Fruit fly (Drosophila melanogaster) whole organism, wandering third instar larva: Measurements from ENCODE around the gene TSG101.
A peak's percentile ranks its signal among the peaks of the same experiment; 100 is the strongest.

Experiments used
- Abd-B ChIP-seq: fragments of >200 bp; optimal IDR thresholded peaks from 2 replicates; lab custom pipeline; 2017; ENCODE audit warnings: missing biosample characterization, missing genetic modification characterization
- CG9705 ChIP-seq: fragments of 200-800 bp; sonication (Bioruptor generic); optimal IDR thresholded peaks from 2 replicates; lab custom pipeline; 2018; ENCODE audit warnings: missing biosample characterization, mild to moderate bottlenecking, missing genetic modification characterization
- CrebA ChIP-seq: fragments of 200-800 bp; sonication (Bioruptor generic); optimal IDR thresholded peaks from 2 replicates; lab custom pipeline; 2016; ENCODE audit warnings: missing biosample characterization, mild to moderate bottlenecking, missing genetic modification characterization, borderline replicate concordance
- Dfd ChIP-seq: fragments of >200 bp; optimal IDR thresholded peaks from 2 replicates; lab custom pipeline; 2017; ENCODE audit warnings: missing biosample characterization, missing genetic modification characterization
- Dif ChIP-seq: fragments of 200-275, 200-300 bp; sonication (Bioruptor generic); optimal IDR thresholded peaks from 2 replicates; lab custom pipeline; 2018; ENCODE audit warnings: missing biosample characterization, missing genetic modification characterization; ENCODE audit not compliant: partially characterized antibody
- GATAd ChIP-seq: sonication (Bioruptor generic); optimal IDR thresholded peaks from 2 replicates; lab custom pipeline; 2016; ENCODE audit warnings: missing biosample characterization, missing genetic modification characterization
- HLH106 ChIP-seq: fragments of 200-800 bp; optimal IDR thresholded peaks from 3 replicates; lab custom pipeline; 2019; ENCODE audit warnings: missing biosample characterization, mild to moderate bottlenecking, missing genetic modification characterization, moderate library complexity
- Hnf4 ChIP-seq: fragments of 200-800 bp; sonication (Bioruptor generic); optimal IDR thresholded peaks from 2 replicates; lab custom pipeline; 2016; ENCODE audit warnings: missing biosample characterization, mild to moderate bottlenecking, missing genetic modification characterization
- Jra ChIP-seq: sonication (Bioruptor generic); optimal IDR thresholded peaks from 2 replicates; lab custom pipeline; 2016; ENCODE audit warnings: missing biosample characterization, missing genetic modification characterization
- Mio ChIP-seq: sonication (Bioruptor generic); optimal IDR thresholded peaks from 2 replicates; lab custom pipeline; 2016; ENCODE audit warnings: missing biosample characterization, missing genetic modification characterization
- N ChIP-seq: fragments of >200 bp; optimal IDR thresholded peaks from 2 replicates; lab custom pipeline; 2018; ENCODE audit warnings: missing biosample characterization, missing external identifiers, missing genetic modification characterization
- OdsH ChIP-seq: fragments of 200-800 bp; sonication (Bioruptor generic); optimal IDR thresholded peaks from 2 replicates; lab custom pipeline; 2016; ENCODE audit warnings: missing biosample characterization, mild to moderate bottlenecking, missing genetic modification characterization
- Rel ChIP-seq, 2 experiments: fragments of 200-800 bp; sonication (Bioruptor generic) in 1 of 2; optimal IDR thresholded peaks; 2 replicates in 1 of 2; 3 replicates in 1 of 2; lab custom pipeline; 2016 to 2019; ENCODE audit warnings: mild to moderate bottlenecking in 2 of 2, missing biosample characterization in 2 of 2, missing genetic modification characterization in 2 of 2, moderate library complexity in 1 of 2
- Sp1 ChIP-seq: fragments of 200-800 bp; sonication (Bioruptor generic); optimal IDR thresholded peaks from 3 replicates; lab custom pipeline; 2019; ENCODE audit warnings: missing biosample characterization, mild to moderate bottlenecking, missing genetic modification characterization, moderate library complexity
- Vsx2 ChIP-seq: fragments of 200-300, 225-300 bp; sonication (Bioruptor generic); optimal IDR thresholded peaks from 2 replicates; lab custom pipeline; 2018; ENCODE audit warnings: missing biosample characterization, missing genetic modification characterization; ENCODE audit not compliant: partially characterized antibody
- br ChIP-seq: fragments of 200-800 bp; sonication (Bioruptor generic); optimal IDR thresholded peaks from 2 replicates; lab custom pipeline; 2016; ENCODE audit warnings: missing biosample characterization, missing genetic modification characterization
- brk ChIP-seq: fragments of 200-800 bp; sonication (Bioruptor generic); optimal IDR thresholded peaks from 2 replicates; lab custom pipeline; 2016; ENCODE audit warnings: missing biosample characterization, mild to moderate bottlenecking, missing genetic modification characterization
- dl ChIP-seq, 2 experiments: fragments of 175-275, 200-275 bp in 1 of 2; fragments of 200-275 bp in 1 of 2; sonication (Bioruptor generic); optimal IDR thresholded peaks; lab custom pipeline; 2018; ENCODE audit warnings: mild to moderate bottlenecking in 2 of 2, missing biosample characterization in 2 of 2, missing genetic modification characterization in 2 of 2, moderate library complexity in 2 of 2; ENCODE audit not compliant: partially characterized antibody in 2 of 2, insufficient read depth in 1 of 2
- dsf ChIP-seq: sonication (Bioruptor generic); optimal IDR thresholded peaks from 2 replicates; lab custom pipeline; 2016; ENCODE audit warnings: missing biosample characterization, missing genetic modification characterization, borderline replicate concordance
- ey ChIP-seq: fragments of 200-800 bp; sonication (Bioruptor generic); optimal IDR thresholded peaks from 2 replicates; lab custom pipeline; 2016; ENCODE audit warnings: missing biosample characterization, missing genetic modification characterization
- foxo ChIP-seq, 2 experiments: fragments of 200-800 bp; sonication (Bioruptor generic); optimal IDR thresholded peaks; 2 replicates in 1 of 2; 3 replicates in 1 of 2; lab custom pipeline; 2016 to 2017; ENCODE audit warnings: missing biosample characterization in 2 of 2, missing genetic modification characterization in 2 of 2
- fru ChIP-seq: fragments of 200-800 bp; sonication (Bioruptor generic); optimal IDR thresholded peaks from 3 replicates; lab custom pipeline; 2016; ENCODE audit warnings: missing biosample characterization, mild to moderate bottlenecking, missing genetic modification characterization
- h ChIP-seq: fragments of 200-800 bp; sonication (Bioruptor generic); optimal IDR thresholded peaks from 3 replicates; lab custom pipeline; 2016; ENCODE audit warnings: missing biosample characterization, mild to moderate bottlenecking, missing genetic modification characterization
- jim ChIP-seq: fragments of 175-275, 200-325 bp; sonication (Bioruptor generic); optimal IDR thresholded peaks from 2 replicates; lab custom pipeline; 2016; ENCODE audit warnings: missing biosample characterization, mild to moderate bottlenecking, missing genetic modification characterization
- lola ChIP-seq: fragments of >200 bp; optimal IDR thresholded peaks from 2 replicates; lab custom pipeline; 2017; ENCODE audit warnings: missing biosample characterization, missing genetic modification characterization
- pan ChIP-seq: fragments of >200 bp; optimal IDR thresholded peaks from 2 replicates; lab custom pipeline; 2017
- psq ChIP-seq: fragments of 200-800 bp; sonication (Bioruptor generic); optimal IDR thresholded peaks from 3 replicates; lab custom pipeline; 2017; ENCODE audit warnings: missing biosample characterization, mild to moderate bottlenecking, missing genetic modification characterization, moderate library complexity
- rgr ChIP-seq: fragments of 200-800 bp; sonication (Bioruptor generic); optimal IDR thresholded peaks from 3 replicates; lab custom pipeline; 2016; ENCODE audit warnings: missing biosample characterization, mild to moderate bottlenecking, missing genetic modification characterization
- sage ChIP-seq: fragments of 200-800 bp; sonication (Bioruptor generic); optimal IDR thresholded peaks from 2 replicates; lab custom pipeline; 2016; ENCODE audit warnings: missing biosample characterization, mild to moderate bottlenecking, missing genetic modification characterization
- sv ChIP-seq: fragments of 200-800 bp; sonication (Bioruptor generic); optimal IDR thresholded peaks from 3 replicates; lab custom pipeline; 2016; ENCODE audit warnings: missing biosample characterization, missing genetic modification characterization
- tai ChIP-seq: sonication (Bioruptor generic); optimal IDR thresholded peaks from 2 replicates; lab custom pipeline; 2016; ENCODE audit warnings: missing biosample characterization, missing genetic modification characterization
- usp ChIP-seq: fragments of >200 bp; optimal IDR thresholded peaks from 2 replicates; lab custom pipeline; 2017; ENCODE audit warnings: missing biosample characterization, missing genetic modification characterization
- woc ChIP-seq: sonication (Bioruptor generic); optimal IDR thresholded peaks from 2 replicates; lab custom pipeline; 2016; ENCODE audit warnings: missing biosample characterization, mild to moderate bottlenecking, missing genetic modification characterization

The TSG101 gene

DNA sequence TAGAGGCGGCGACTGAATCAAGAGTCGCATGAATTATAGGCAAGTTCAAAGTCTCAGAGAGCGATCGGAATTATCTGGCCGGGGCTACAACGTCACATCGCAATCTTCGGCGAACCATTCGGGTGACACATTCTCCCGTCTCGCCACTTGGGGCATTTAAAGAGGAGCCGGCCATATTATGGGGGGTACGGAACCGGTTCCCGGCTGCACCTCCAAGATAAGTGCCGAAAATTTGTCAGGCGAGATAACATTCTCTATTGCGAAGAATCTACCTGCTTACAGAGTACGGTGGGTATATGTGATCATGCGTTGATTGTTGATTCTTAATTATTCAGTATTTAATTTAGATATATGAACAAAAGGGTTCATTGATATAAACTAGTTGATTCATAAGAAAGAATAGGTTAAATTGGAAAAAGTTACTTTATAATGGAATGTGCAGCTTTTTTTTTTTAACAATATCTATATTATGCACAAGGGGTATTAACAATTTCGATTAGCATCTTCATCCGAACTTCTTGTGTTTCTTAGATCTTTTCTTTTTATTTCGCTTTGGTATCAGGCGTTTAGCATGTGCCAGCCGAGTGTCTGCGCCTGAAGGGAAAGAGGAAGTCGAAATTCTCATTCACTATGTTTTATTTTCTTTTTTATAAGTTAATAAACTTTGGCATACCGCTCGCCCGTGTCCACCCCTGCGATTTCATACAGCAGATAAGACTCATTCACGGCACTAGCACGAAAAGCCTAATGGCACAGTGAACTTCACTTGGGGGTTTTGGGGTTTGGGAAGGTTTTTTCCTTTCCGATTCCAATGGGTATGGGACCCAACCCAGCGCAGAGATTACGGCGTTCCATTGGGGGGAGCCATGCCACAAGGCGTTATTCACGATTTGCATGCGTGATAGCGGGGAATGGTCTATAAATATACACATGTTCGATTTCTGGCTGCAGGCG is 40.3 kb upstream of the TSG101 start:
- TF ChIP-seq Hnf4 (GFP tag; lab: Kevin White, UChicago), result peak; percentile 62
- no peak for TF ChIP-seq lola (GFP tag; lab: Kevin White, UChicago)
- TF ChIP-seq Abd-B (GFP tag; lab: Kevin White, UChicago), result no peak
- TF ChIP-seq ey (GFP tag; lab: Kevin White, UChicago), result peak; percentile 83
- no peak for TF ChIP-seq GATAd (GFP tag; lab: Kevin White, UChicago)
- peak; percentile 62 for TF ChIP-seq Rel (GFP tag; optimal IDR thresholded peaks at IDR 0.05; lab: Kevin White, UChicago)
- TF ChIP-seq Rel (tag; optimal IDR thresholded peaks at IDR 0.05; lab: Kevin White, UChicago), result peak; percentile 99
- TF ChIP-seq foxo (GFP tag; optimal IDR thresholded peaks at IDR 0.05; lab: Kevin White, UChicago), result peak; percentile 38 to 69
- TF ChIP-seq Mio (GFP tag; lab: Kevin White, UChicago), result peak; percentile 44
- TF ChIP-seq sage, result peak; percentile 41
- TF ChIP-seq woc (GFP tag; lab: Kevin White, UChicago), result peak; percentile 63
- no peak for TF ChIP-seq N (GFP tag; lab: Kevin White, UChicago)
- TF ChIP-seq br (GFP tag; lab: Kevin White, UChicago), result peak; percentile 48
- peak; percentile 21 for TF ChIP-seq tai
- peak; percentile 82 for TF ChIP-seq fru (GFP tag; lab: Kevin White, UChicago)
- TF ChIP-seq brk (GFP tag; lab: Kevin White, UChicago), result peak; percentile 62
- peak; percentile 27 for TF ChIP-seq Dif (GFP tag; lab: Kevin White, UChicago)
- TF ChIP-seq HLH106 (tag; lab: Kevin White, UChicago), result no peak
- TF ChIP-seq pan (lab: Kevin White, UChicago), result no peak
- TF ChIP-seq sv (GFP tag; lab: Kevin White, UChicago), result peak; percentile 35
- peak; percentile 83 for TF ChIP-seq h (GFP tag; lab: Kevin White, UChicago)
- no peak for TF ChIP-seq Jra (GFP tag; lab: Kevin White, UChicago)
- peak; percentile 3 for TF ChIP-seq dsf (GFP tag; lab: Kevin White, UChicago)
- peak; percentile 85 for TF ChIP-seq rgr (GFP tag; lab: Kevin White, UChicago)
- TF ChIP-seq OdsH, result peak; percentile 86
- TF ChIP-seq Vsx2 (GFP tag; lab: Kevin White, UChicago), result peak; percentile 45
- TF ChIP-seq CG9705 (GFP tag; lab: Kevin White, UChicago), result no peak
- TF ChIP-seq CrebA (GFP tag; lab: Kevin White, UChicago), result peak; percentile 16
- TF ChIP-seq dl (GFP tag; optimal IDR thresholded peaks at IDR 0.05; lab: Kevin White, UChicago; ENCODE audit: insufficient read depth in 1 of 2, partially characterized antibody in 2 of 2), result peak; percentile 38 to 54
- peak; percentile 50 for TF ChIP-seq jim (GFP tag; lab: Kevin White, UChicago)
- TF ChIP-seq psq (GFP tag; lab: Kevin White, UChicago), result peak; percentile 81
- peak; percentile 10 for TF ChIP-seq Dfd
- TF ChIP-seq usp (GFP tag; lab: Kevin White, UChicago), result no peak
- TF ChIP-seq Sp1 (GFP tag; lab: Kevin White, UChicago), result peak; percentile 67

DNA sequence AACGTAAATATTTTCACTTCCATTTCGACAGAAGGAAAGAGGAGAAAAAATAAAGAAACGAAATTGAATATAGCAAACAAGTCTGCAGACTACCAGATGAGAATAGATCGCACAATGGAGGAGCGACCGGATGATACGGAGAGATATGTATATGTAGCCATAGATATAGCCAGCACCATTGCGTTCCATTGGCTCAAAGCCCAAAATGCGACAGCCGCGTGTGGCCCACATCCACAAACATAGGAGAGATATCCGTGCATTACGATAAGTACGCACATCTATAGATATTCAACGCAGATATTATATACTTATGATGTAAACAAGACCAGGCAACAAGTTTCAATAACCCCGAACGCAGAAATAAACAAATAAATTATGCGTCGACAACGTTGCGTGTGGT is 38.8 kb upstream of the TSG101 start:
- TF ChIP-seq N (GFP tag; lab: Kevin White, UChicago) (no peak), sage (no peak), rgr (GFP tag; lab: Kevin White, UChicago) (no peak), jim (GFP tag; lab: Kevin White, UChicago) (no peak), Jra (GFP tag; lab: Kevin White, UChicago) (no peak), Dif (GFP tag; lab: Kevin White, UChicago) (no peak), psq (GFP tag; lab: Kevin White, UChicago) (no peak)
